Worm (Caenorhabditis elegans): ENCODE results near the gene T09B9.5.

The T09B9.5 gene

ce11 chrX:9777481-9777880 lies at the start of gene T09B9.5:
TSS of gene T09B9.5 (plus strand) at chrX:9777781.
- TF ChIP-seq lin-39 (tag; optimal IDR thresholded peaks at IDR 0.05): no peak
- TF ChIP-seq elt-2 (tag; optimal IDR thresholded peaks at IDR 0.05): no peak

ce11 chrX:9735479-9735878 lies 42.1 kb upstream of the T09B9.5 start:
- TF ChIP-seq mml-1 (tag; optimal IDR thresholded peaks at IDR 0.05): no peak
- TF ChIP-seq snpc-4 (tag; optimal IDR thresholded peaks at IDR 0.05): no peak
- TF ChIP-seq lin-39 (tag; optimal IDR thresholded peaks at IDR 0.05): no peak
- no peak for TF ChIP-seq hmg-11 (tag; optimal IDR thresholded peaks at IDR 0.05)
- no peak for TF ChIP-seq nhr-12 (tag; optimal IDR thresholded peaks at IDR 0.05)
- no peak for TF ChIP-seq ceh-82 (tag; optimal IDR thresholded peaks at IDR 0.05)
- no peak for TF ChIP-seq nhr-67 (tag; optimal IDR thresholded peaks at IDR 0.05)
- no peak for TF ChIP-seq daf-12 (tag; optimal IDR thresholded peaks at IDR 0.05)

ce11 chrX:9737730-9738129 lies 39.9 kb upstream of the T09B9.5 start, which contains the start of gene F15G9.5:
TSS of gene F15G9.5 (minus strand) at chrX:9737888.
- TF ChIP-seq hmg-11 (tag; optimal IDR thresholded peaks at IDR 0.05): peak; percentile 44
- TF ChIP-seq lin-39 (tag; optimal IDR thresholded peaks at IDR 0.05): peak; percentile 62
- no peak for TF ChIP-seq egl-27 (tag; optimal IDR thresholded peaks at IDR 0.05)
- TF ChIP-seq elt-1 (tag; optimal IDR thresholded peaks at IDR 0.05): no peak
- TF ChIP-seq fkh-2 (tag; optimal IDR thresholded peaks at IDR 0.05): no peak
- TF ChIP-seq R02D3.7 (tag; optimal IDR thresholded peaks at IDR 0.05): no peak
- peak; percentile 8 for TF ChIP-seq elt-2 (tag; optimal IDR thresholded peaks at IDR 0.05)
- no peak for TF ChIP-seq ztf-4 (tag; optimal IDR thresholded peaks at IDR 0.05)
- peak; percentile 62 for TF ChIP-seq nfya-1 (tag; optimal IDR thresholded peaks at IDR 0.05; ENCODE audit: insufficient read depth)
- no peak for TF ChIP-seq unc-62 (GFP tag; optimal IDR thresholded peaks at IDR 0.05)

ce11 chrX:9742058-9742457 lies 35.5 kb upstream of the T09B9.5 start:
- TF ChIP-seq jun-1 (tag; optimal IDR thresholded peaks at IDR 0.05) (no peak), elt-1 (tag; optimal IDR thresholded peaks at IDR 0.05) (no peak), nhr-23 (tag; optimal IDR thresholded peaks at IDR 0.05) (no peak), unc-39 (tag; optimal IDR thresholded peaks at IDR 0.05) (no peak), ztf-4 (tag; optimal IDR thresholded peaks at IDR 0.05) (no peak), skn-1 (tag; optimal IDR thresholded peaks at IDR 0.05) (no peak), hmg-11 (tag; optimal IDR thresholded peaks at IDR 0.05) (no peak), eor-1 (tag; optimal IDR thresholded peaks at IDR 0.05) (no peak), lin-39 (tag; optimal IDR thresholded peaks at IDR 0.05) (no peak), sea-2 (GFP tag; optimal IDR thresholded peaks at IDR 0.05) (no peak), ceh-9 (tag; optimal IDR thresholded peaks at IDR 0.05) (no peak), lin-15B (tag; optimal IDR thresholded peaks at IDR 0.05) (no peak), ceh-82 (tag; optimal IDR thresholded peaks at IDR 0.05) (no peak), R02D3.7 (tag; optimal IDR thresholded peaks at IDR 0.05) (no peak), aly-2 (tag; optimal IDR thresholded peaks at IDR 0.05) (no peak), fos-1 (tag; optimal IDR thresholded peaks at IDR 0.05) (no peak), egl-5 (tag; optimal IDR thresholded peaks at IDR 0.05) (no peak)

ce11 chrX:9743513-9743914 lies 34.1 kb upstream of the T09B9.5 start:
- TF ChIP-seq unc-62 (GFP tag; optimal IDR thresholded peaks at IDR 0.05) (peak; percentile 67), egl-5 (tag; optimal IDR thresholded peaks at IDR 0.05) (peak; percentile 60), nhr-25 (tag; optimal IDR thresholded peaks at IDR 0.05) (peak; percentile 88), egl-27 (tag; optimal IDR thresholded peaks at IDR 0.05) (peak; percentile 52), ceh-82 (tag; optimal IDR thresholded peaks at IDR 0.05) (peak; percentile 79), nhr-11 (tag; optimal IDR thresholded peaks at IDR 0.05) (peak; percentile 28), skn-1 (tag; optimal IDR thresholded peaks at IDR 0.05) (peak; percentile 64), nhr-77 (tag; optimal IDR thresholded peaks at IDR 0.05) (peak; percentile 76), lsy-12 (tag; optimal IDR thresholded peaks at IDR 0.05) (peak; percentile 88), elt-2 (tag; optimal IDR thresholded peaks at IDR 0.05) (peak; percentile 74), tbx-2 (tag; optimal IDR thresholded peaks at IDR 0.05) (peak; percentile 90), lin-15B (tag; optimal IDR thresholded peaks at IDR 0.05) (peak; percentile 41), nfya-1 (tag; optimal IDR thresholded peaks at IDR 0.05; ENCODE audit: insufficient read depth) (peak; percentile 85), lin-39 (tag; optimal IDR thresholded peaks at IDR 0.05) (peak; percentile 91), pqm-1 (tag; optimal IDR thresholded peaks at IDR 0.05) (peak; percentile 54), nhr-43 (tag; optimal IDR thresholded peaks at IDR 0.05; ENCODE audit: poor library complexity, severe bottlenecking) (peak; percentile 81), hmg-11 (tag; optimal IDR thresholded peaks at IDR 0.05) (peak; percentile 98), jun-1 (tag; optimal IDR thresholded peaks at IDR 0.05) (peak; percentile 88), R02D3.7 (tag; optimal IDR thresholded peaks at IDR 0.05) (peak; percentile 33), mdl-1 (tag; optimal IDR thresholded peaks at IDR 0.05) (peak; percentile 21), ztf-4 (tag; optimal IDR thresholded peaks at IDR 0.05) (peak; percentile 32), elt-3 (tag; optimal IDR thresholded peaks at IDR 0.05) (peak in 1 of 3 experiments; percentile 62)
